Fruit fly (Drosophila melanogaster): Measurements from ENCODE around the gene CG43155.

Gene CG43155

dm6 chrX:11427282-11427689, 32.3 kb upstream of the CG43155 start (continued):
- TF ChIP-seq luna (GFP tag; optimal IDR thresholded peaks at IDR 0.05) (no peak), trem (tag; optimal IDR thresholded peaks at IDR 0.05) (no peak), dpn (GFP tag; optimal IDR thresholded peaks at IDR 0.05) (peak in 1 of 2 experiments; percentile 5), CG16779 (GFP tag; IDR thresholded peaks at IDR 0.05) (no peak), CG34422 (GFP tag; IDR thresholded peaks at IDR 0.05) (no peak), pita (GFP tag; optimal IDR thresholded peaks at IDR 0.05) (no peak), CG17328 (GFP tag; IDR thresholded peaks at IDR 0.05) (no peak), Lpt (GFP tag; optimal IDR thresholded peaks at IDR 0.05) (no peak), Xrp1 (GFP tag; IDR thresholded peaks at IDR 0.05) (peak; percentile 48), CG10959 (GFP tag; IDR thresholded peaks at IDR 0.05) (no peak), trh (GFP tag; optimal IDR thresholded peaks at IDR 0.05) (no peak), en (GFP tag; optimal IDR thresholded peaks at IDR 0.05) (no peak), CG10366 (GFP tag; IDR thresholded peaks at IDR 0.05) (no peak), CG2120 (GFP tag; optimal IDR thresholded peaks at IDR 0.05) (no peak), cato (GFP tag; optimal IDR thresholded peaks at IDR 0.05; ENCODE audit: borderline replicate concordance) (no peak), org-1 (GFP tag; optimal IDR thresholded peaks at IDR 0.05) (peak; percentile 39), CG12744 (GFP tag; optimal IDR thresholded peaks at IDR 0.05) (no peak), CG17612 (GFP tag; IDR thresholded peaks at IDR 0.05) (no peak), Side (GFP tag; optimal IDR thresholded peaks at IDR 0.05) (peak; percentile 50), Drgx (GFP tag; IDR thresholded peaks at IDR 0.05) (0 out of 2 replicates have a peak, but pooled peaks have one; percentile 13), klu (GFP tag; IDR thresholded peaks at IDR 0.05) (no peak), chm (GFP tag; IDR thresholded peaks at IDR 0.05) (no peak; the same call in 1 of the 2 replicates), CG18262 (tag; optimal IDR thresholded peaks at IDR 0.05) (no peak), ase (GFP tag; IDR thresholded peaks at IDR 0.05) (no peak), Sry-β (GFP tag; optimal IDR thresholded peaks at IDR 0.05) (peak; percentile 4), NfI (GFP tag; optimal IDR thresholded peaks at IDR 0.05) (no peak), tgo (GFP tag; IDR thresholded peaks at IDR 0.05) (no peak), CG6175 (GFP tag; IDR thresholded peaks at IDR 0.05) (peak; percentile 66; the same call in 1 of the 3 replicates), CG13123 (GFP tag; optimal IDR thresholded peaks at IDR 0.05) (peak; percentile 12), Fer1 (GFP tag; optimal IDR thresholded peaks at IDR 0.05) (peak; percentile 81), Poxn (GFP tag; IDR thresholded peaks at IDR 0.05) (no peak), CG2875 (GFP tag; optimal IDR thresholded peaks at IDR 0.05) (peak; percentile 27), CG13424 (tag; optimal IDR thresholded peaks at IDR 0.05) (peak; percentile 34), mirr (GFP tag; optimal IDR thresholded peaks at IDR 0.05) (peak; percentile 80), dmrt99B (tag; optimal IDR thresholded peaks at IDR 0.05) (no peak), CG17385 (GFP tag; optimal IDR thresholded peaks at IDR 0.05) (peak; percentile 30), CG30403 (GFP tag; optimal IDR thresholded peaks at IDR 0.05) (no peak), jing (GFP tag; optimal IDR thresholded peaks at IDR 0.05) (no peak), CG9609 (GFP tag; optimal IDR thresholded peaks at IDR 0.05) (no peak), Meics (GFP tag; optimal IDR thresholded peaks at IDR 0.05) (peak; percentile 62), Six4 (GFP tag; optimal IDR thresholded peaks at IDR 0.05) (no peak), CG12219 (GFP tag; optimal IDR thresholded peaks at IDR 0.05) (peak; percentile 41), CG8089 (GFP tag; optimal IDR thresholded peaks at IDR 0.05) (no peak), CG12236 (GFP tag; optimal IDR thresholded peaks at IDR 0.05) (no peak), CG7556 (GFP tag; optimal IDR thresholded peaks at IDR 0.05) (peak; percentile 32), Trl (optimal IDR thresholded peaks at IDR 0.05) (no peak), Trl (GFP tag; optimal IDR thresholded peaks at IDR 0.05) (no peak), GATAe (GFP tag; conservative IDR thresholded peaks at IDR 0.05) (peak; percentile 66; the same call in 1 of the 2 replicates), CG17802 (tag; optimal IDR thresholded peaks at IDR 0.05) (no peak), CG2202 (tag; optimal IDR thresholded peaks at IDR 0.05) (peak; percentile 39), bigmax (GFP tag; optimal IDR thresholded peaks at IDR 0.05) (no peak), CG32767 (GFP tag; IDR thresholded peaks at IDR 0.05) (0 out of 2 replicates have a peak, but pooled peaks have one; percentile 16), Nf-YC (tag; optimal IDR thresholded peaks at IDR 0.05) (peak; percentile 14)
